Worm (Caenorhabditis elegans) whole organism, late embryonic: ENCODE measurements around the gene F35E12.9.

ENCODE experiments used
- C08G9.2 ChIP-seq: sonication (generic microtip); optimal IDR thresholded peaks from 2 replicates; lab custom pipeline; 2016; ENCODE audit warnings: mild to moderate bottlenecking, missing genetic modification characterization, moderate library complexity, missing compliant biosample characterization
- C38D4.7 ChIP-seq: fragments of 200-800 bp; sonication (Bioruptor generic); optimal IDR thresholded peaks from 2 replicates; lab custom pipeline; 2018; ENCODE audit warnings: mild to moderate bottlenecking, missing genetic modification characterization, moderate library complexity, missing compliant biosample characterization
- K02D7.2 ChIP-seq: sonication (generic microtip); optimal IDR thresholded peaks from 2 replicates; lab custom pipeline; 2017; ENCODE audit warnings: mild to moderate bottlenecking, missing genetic modification characterization, missing compliant biosample characterization
- K09A11.1 ChIP-seq: sonication (generic microtip); optimal IDR thresholded peaks from 2 replicates; lab custom pipeline; 2017; ENCODE audit warnings: antibody characterized with exemption, mild to moderate bottlenecking, missing genetic modification characterization, missing compliant biosample characterization; ENCODE audit not compliant: insufficient read depth
- T23F11.4 ChIP-seq: fragments of 200-800 bp; sonication (Bioruptor generic); optimal IDR thresholded peaks from 2 replicates; lab custom pipeline; 2018; ENCODE audit warnings: mild to moderate bottlenecking, missing genetic modification characterization, missing compliant biosample characterization
- ceh-18 ChIP-seq: sonication (generic microtip); optimal IDR thresholded peaks from 2 replicates; lab custom pipeline; 2016; ENCODE audit warnings: missing genetic modification characterization, missing compliant biosample characterization
- ceh-19 ChIP-seq: fragments of 200-800 bp; sonication (Bioruptor generic); optimal IDR thresholded peaks from 2 replicates; lab custom pipeline; 2018; ENCODE audit warnings: mild to moderate bottlenecking, missing genetic modification characterization, missing compliant biosample characterization
- ceh-22 ChIP-seq: sonication (generic microtip); optimal IDR thresholded peaks from 2 replicates; lab custom pipeline; 2017; ENCODE audit warnings: missing biosample characterization, missing genetic modification characterization
- ceh-24 ChIP-seq: sonication (generic microtip); optimal IDR thresholded peaks from 2 replicates; lab custom pipeline; 2016; ENCODE audit warnings: mild to moderate bottlenecking, missing genetic modification characterization, missing compliant biosample characterization
- ceh-30 ChIP-seq: fragments of 150-350 bp; optimal IDR thresholded peaks from 2 replicates; lab custom pipeline; 2014; ENCODE audit warnings: missing biosample characterization, missing genetic modification characterization
- ceh-31 ChIP-seq: sonication (generic microtip); optimal IDR thresholded peaks from 2 replicates; lab custom pipeline; 2016; ENCODE audit warnings: missing genetic modification characterization, missing compliant biosample characterization
- ceh-34 ChIP-seq: sonication (generic microtip); optimal IDR thresholded peaks from 2 replicates; lab custom pipeline; 2016; ENCODE audit warnings: mild to moderate bottlenecking, missing genetic modification characterization, missing compliant biosample characterization
- ceh-48 ChIP-seq: sonication (generic microtip); optimal IDR thresholded peaks from 2 replicates; lab custom pipeline; 2016; ENCODE audit warnings: missing genetic modification characterization, inconsistent platforms, missing compliant biosample characterization
- ceh-9 ChIP-seq: sonication (generic microtip); optimal IDR thresholded peaks from 2 replicates; lab custom pipeline; 2016; ENCODE audit warnings: mild to moderate bottlenecking, missing genetic modification characterization, inconsistent platforms, missing compliant biosample characterization
- dmd-4 ChIP-seq: sonication (generic microtip); optimal IDR thresholded peaks from 2 replicates; lab custom pipeline; 2016; ENCODE audit warnings: borderline replicate concordance, missing genetic modification characterization, missing compliant biosample characterization
- dve-1 ChIP-seq: sonication (generic microtip); optimal IDR thresholded peaks from 2 replicates; lab custom pipeline; 2017; ENCODE audit warnings: antibody characterized with exemption, mild to moderate bottlenecking, missing genetic modification characterization, missing compliant biosample characterization
- ets-4 ChIP-seq: sonication (generic microtip); optimal IDR thresholded peaks from 2 replicates; lab custom pipeline; 2016; ENCODE audit warnings: missing genetic modification characterization, missing compliant biosample characterization
- eyg-1 ChIP-seq: sonication (generic microtip); optimal IDR thresholded peaks from 2 replicates; lab custom pipeline; 2016; ENCODE audit warnings: missing genotype, missing genetic modification characterization, missing compliant biosample characterization
- fax-1 ChIP-seq: sonication (generic microtip); optimal IDR thresholded peaks from 2 replicates; lab custom pipeline; 2016; ENCODE audit warnings: missing genotype, missing genetic modification characterization, missing compliant biosample characterization
- fkh-10 ChIP-seq: fragments of 150-350 bp; optimal IDR thresholded peaks from 2 replicates; lab custom pipeline; 2014; ENCODE audit warnings: missing biosample characterization, missing genetic modification reagents, missing genetic modification characterization
- fkh-6 ChIP-seq: sonication (generic microtip); optimal IDR thresholded peaks from 2 replicates; lab custom pipeline; 2016; ENCODE audit warnings: missing genetic modification characterization, missing compliant biosample characterization
- hlh-13 ChIP-seq: fragments of 200-800 bp; sonication (Bioruptor generic); optimal IDR thresholded peaks from 2 replicates; lab custom pipeline; 2018; ENCODE audit warnings: mild to moderate bottlenecking, missing genetic modification characterization, missing compliant biosample characterization
- hlh-6 ChIP-seq: sonication (generic microtip); optimal IDR thresholded peaks from 2 replicates; lab custom pipeline; 2016; ENCODE audit warnings: missing genotype, missing genetic modification characterization, missing compliant biosample characterization
- hlh-8 ChIP-seq: sonication (generic microtip); optimal IDR thresholded peaks from 2 replicates; lab custom pipeline; 2016; ENCODE audit warnings: missing genotype, missing genetic modification characterization, missing compliant biosample characterization
- lim-6 ChIP-seq: sonication (generic microtip); optimal IDR thresholded peaks from 2 replicates; lab custom pipeline; 2016; ENCODE audit warnings: missing genetic modification characterization, missing compliant biosample characterization
- lin-11 ChIP-seq: fragments of 200-800 bp; sonication (Bioruptor generic); optimal IDR thresholded peaks from 2 replicates; lab custom pipeline; 2018; ENCODE audit warnings: mild to moderate bottlenecking, missing genetic modification characterization, missing compliant biosample characterization
- madf-2 ChIP-seq: sonication (generic microtip); optimal IDR thresholded peaks from 2 replicates; lab custom pipeline; 2017; ENCODE audit warnings: missing genetic modification characterization, missing compliant biosample characterization
- mec-3 ChIP-seq: sonication (generic microtip); optimal IDR thresholded peaks from 2 replicates; lab custom pipeline; 2016; ENCODE audit warnings: borderline replicate concordance, missing genetic modification characterization, missing compliant biosample characterization
- nhr-232 ChIP-seq: sonication (generic microtip); optimal IDR thresholded peaks from 2 replicates; lab custom pipeline; 2016; ENCODE audit warnings: missing genetic modification characterization, missing compliant biosample characterization
- npax-4 ChIP-seq: sonication (generic microtip); optimal IDR thresholded peaks from 2 replicates; lab custom pipeline; 2016; ENCODE audit warnings: missing genetic modification characterization, missing compliant biosample characterization
- odd-2 ChIP-seq: sonication (generic microtip); optimal IDR thresholded peaks from 2 replicates; lab custom pipeline; 2017; ENCODE audit warnings: antibody characterized with exemption, mild to moderate bottlenecking, missing genetic modification characterization, missing compliant biosample characterization
- pag-3 ChIP-seq: sonication (generic microtip); optimal IDR thresholded peaks from 2 replicates; lab custom pipeline; 2016; ENCODE audit warnings: missing compliant biosample characterization, missing genetic modification characterization, borderline replicate concordance
- pax-1 ChIP-seq: fragments of 150-350 bp; optimal IDR thresholded peaks from 2 replicates; lab custom pipeline; 2014; ENCODE audit warnings: missing biosample characterization, missing genetic modification characterization
- pha-2 ChIP-seq: sonication (generic microtip); optimal IDR thresholded peaks from 2 replicates; lab custom pipeline; 2017; ENCODE audit warnings: mild to moderate bottlenecking, missing genetic modification characterization, missing compliant biosample characterization
- pqm-1 ChIP-seq: sonication (generic microtip); optimal IDR thresholded peaks from 2 replicates; lab custom pipeline; 2016; ENCODE audit warnings: missing genetic modification characterization, missing compliant biosample characterization
- sdc-2 ChIP-seq: sonication (generic microtip); optimal IDR thresholded peaks from 2 replicates; lab custom pipeline; 2016; ENCODE audit warnings: missing genotype, missing genetic modification characterization, missing compliant biosample characterization
- sox-2 ChIP-seq: fragments of 200-800 bp; sonication (Bioruptor generic); IDR thresholded peaks from 2 replicates; pipeline ENCODE4 v1.3.6; 2022; ENCODE audit warnings: missing genetic modification reagents, missing genetic modification characterization, missing compliant biosample characterization
- sox-4 ChIP-seq: sonication (generic microtip); optimal IDR thresholded peaks from 2 replicates; lab custom pipeline; 2017; ENCODE audit warnings: mild to moderate bottlenecking, missing genetic modification characterization, inconsistent platforms, missing compliant biosample characterization
- tbx-2 ChIP-seq: sonication (generic microtip); optimal IDR thresholded peaks from 2 replicates; lab custom pipeline; 2016; ENCODE audit warnings: missing genetic modification characterization, missing compliant biosample characterization
- tbx-7 ChIP-seq: sonication (generic microtip); optimal IDR thresholded peaks from 2 replicates; lab custom pipeline; 2016; ENCODE audit warnings: missing genotype, missing genetic modification characterization, missing compliant biosample characterization
- ttx-3 ChIP-seq: sonication (generic microtip); optimal IDR thresholded peaks from 2 replicates; lab custom pipeline; 2016; ENCODE audit warnings: missing genetic modification reagents, missing genetic modification characterization, missing compliant biosample characterization
- unc-3 ChIP-seq, 2 experiments: fragments of 200-800 bp in 1 of 2; sonication (Bioruptor generic) in 1 of 2; sonication (generic microtip) in 1 of 2; conservative IDR thresholded peaks in 1 of 2; optimal IDR thresholded peaks in 1 of 2; 2 replicates each; pipeline versions ENCODE4 v1.3.6 to Lab custom; 2016 to 2022; ENCODE audit warnings: missing compliant biosample characterization in 2 of 2, missing genetic modification characterization in 2 of 2, missing genetic modification reagents in 1 of 2
- unc-86 ChIP-seq: sonication (generic microtip); optimal IDR thresholded peaks from 2 replicates; lab custom pipeline; 2016; ENCODE audit warnings: missing genetic modification characterization, missing compliant biosample characterization

The F35E12.9 gene

ce11 chrV:13738374-13738773 lies 6.6 kb downstream of the F35E12.9 start, which contains the start of gene irg-5:
irg-5 (minus strand) TSS chrV:13738474.
- TF ChIP-seq ceh-24 (tag; lab: Kevin White, UChicago) (no peak), tbx-7 (tag; lab: Kevin White, UChicago) (no peak), nhr-232 (tag; lab: Kevin White, UChicago) (no peak), pag-3 (tag; lab: Kevin White, UChicago) (no peak), ceh-19 (GFP tag; lab: Kevin White, UChicago) (no peak), T23F11.4 (no peak), ceh-9 (tag; lab: Kevin White, UChicago) (no peak)

ce11 chrV:13736147-13736546 lies 8.8 kb downstream of the F35E12.9 start, which contains the start of gene F35E12.6:
F35E12.6 (minus strand) TSS chrV:13736247.
- no peak for TF ChIP-seq hlh-6 (tag; lab: Kevin White, UChicago)
- no peak for TF ChIP-seq pax-1 (tag; lab: Kevin White, UChicago)
- no peak for TF ChIP-seq K09A11.1 (tag; lab: Kevin White, UChicago)
- TF ChIP-seq fkh-6 (tag; lab: Kevin White, UChicago): no peak
- no peak for TF ChIP-seq ceh-22 (tag; lab: Kevin White, UChicago)
- TF ChIP-seq ceh-34 (tag; lab: Kevin White, UChicago): no peak
- no peak for TF ChIP-seq pqm-1 (tag; lab: Kevin White, UChicago)
- TF ChIP-seq ceh-30: no peak
- no peak for TF ChIP-seq unc-3 (GFP tag; conservative IDR thresholded peaks at IDR 0.05; lab: Robert Waterston, UW)
- TF ChIP-seq unc-3 (tag; optimal IDR thresholded peaks at IDR 0.05; lab: Kevin White, UChicago): no peak
- no peak for TF ChIP-seq sdc-2 (tag; lab: Kevin White, UChicago)
- no peak for TF ChIP-seq fax-1
- TF ChIP-seq eyg-1 (tag; lab: Kevin White, UChicago): no peak
- no peak for TF ChIP-seq tbx-2
- TF ChIP-seq odd-2 (tag; lab: Kevin White, UChicago): no peak
- TF ChIP-seq madf-2: no peak
- TF ChIP-seq npax-4 (tag; lab: Kevin White, UChicago): no peak
- no peak for TF ChIP-seq sox-2 (GFP tag; lab: Robert Waterston, UW)
- no peak for TF ChIP-seq C08G9.2 (tag; lab: Kevin White, UChicago)

- TF ChIP-seq ceh-48 (tag; lab: Kevin White, UChicago): no peak
- no peak for TF ChIP-seq ceh-18 (tag; lab: Kevin White, UChicago)
- no peak for TF ChIP-seq lim-6 (tag; lab: Kevin White, UChicago)
- no peak for TF ChIP-seq ttx-3 (tag; lab: Kevin White, UChicago)
- TF ChIP-seq eyg-1 (tag; lab: Kevin White, UChicago): no peak
- no peak for TF ChIP-seq unc-86
- TF ChIP-seq sox-4 (tag; lab: Kevin White, UChicago): no peak
- no peak for TF ChIP-seq unc-3 (GFP tag; conservative IDR thresholded peaks at IDR 0.05; lab: Robert Waterston, UW)
- TF ChIP-seq unc-3 (tag; optimal IDR thresholded peaks at IDR 0.05; lab: Kevin White, UChicago): no peak
- no peak for TF ChIP-seq lin-11
- no peak for TF ChIP-seq ceh-31 (tag; lab: Kevin White, UChicago)
- TF ChIP-seq C38D4.7 (GFP tag; lab: Kevin White, UChicago): no peak
- no peak for TF ChIP-seq ets-4 (tag; lab: Kevin White, UChicago)
Observed at ce11 chrV:13730762-13731161, 14.2 kb downstream of the F35E12.9 start, which contains the start of gene dct-17. dct-17 (minus strand) TSS chrV:13730784.

ce11 chrV:13725574-13725973 lies 19.4 kb downstream of the F35E12.9 start, which contains the start of gene fbxa-181:
fbxa-181 (plus strand) TSS chrV:13725874.
- TF ChIP-seq ceh-31 (tag; lab: Kevin White, UChicago) (no peak), K02D7.2 (no peak), dve-1 (tag; lab: Kevin White, UChicago) (no peak), pha-2 (tag; lab: Kevin White, UChicago) (no peak), hlh-8 (tag; lab: Kevin White, UChicago) (no peak), fkh-10 (no peak), mec-3 (tag; lab: Kevin White, UChicago) (no peak), dmd-4 (tag; lab: Kevin White, UChicago) (no peak), hlh-13 (GFP tag; lab: Kevin White, UChicago) (no peak), K09A11.1 (tag; lab: Kevin White, UChicago) (no peak)
